Worm (Caenorhabditis elegans) whole organism, L4 larva: ENCODE data around the gene C16C8.10.

Source experiments
- F26F4.8 ChIP-seq: fragments of 200-800 bp; sonication (Bioruptor generic); conservative IDR thresholded peaks from 2 replicates; pipeline ENCODE4 v1.3.6; 2022; ENCODE audit warnings: missing genetic modification characterization, missing compliant biosample characterization
- F37D6.2 ChIP-seq: sonication (generic microtip); optimal IDR thresholded peaks from 2 replicates; lab custom pipeline; 2016; ENCODE audit warnings: mild to moderate bottlenecking, missing genetic modification characterization, missing compliant biosample characterization
- Y48G9A.11 ChIP-seq: fragments of 200-800 bp; sonication (Bioruptor generic); IDR thresholded peaks from 2 replicates; pipeline ENCODE4 v1.3.6; 2022; ENCODE audit warnings: missing genetic modification reagents, missing genetic modification characterization, missing compliant biosample characterization
- aly-2 ChIP-seq: sonication (generic microtip); optimal IDR thresholded peaks from 2 replicates; lab custom pipeline; 2018; ENCODE audit warnings: missing biosample characterization, missing genetic modification characterization
- ceh-28 ChIP-seq: fragments of 150-350 bp; optimal IDR thresholded peaks from 2 replicates; lab custom pipeline; 2014; ENCODE audit warnings: missing biosample characterization, missing genetic modification reagents, missing genetic modification characterization
- ceh-62 ChIP-seq: sonication (generic microtip); optimal IDR thresholded peaks from 2 replicates; lab custom pipeline; 2017; ENCODE audit warnings: missing biosample characterization, missing genetic modification characterization
- ctbp-1 ChIP-seq: fragments of 200-800 bp; sonication (Bioruptor generic); IDR thresholded peaks from 2 replicates; pipeline ENCODE4 v1.3.6; 2022; ENCODE audit warnings: missing genetic modification reagents, missing genetic modification characterization, missing compliant biosample characterization
- daf-19 ChIP-seq: fragments of 200-800 bp; sonication (Bioruptor generic); conservative IDR thresholded peaks from 2 replicates; pipeline ENCODE4 v1.3.6; 2022; ENCODE audit warnings: missing genetic modification characterization, missing compliant biosample characterization
- daf-8 ChIP-seq: fragments of 200-800 bp; sonication (Bioruptor generic); IDR thresholded peaks from 2 replicates; pipeline ENCODE4 v1.3.6; 2022; ENCODE audit warnings: missing genetic modification characterization, missing compliant biosample characterization
- dmd-6 ChIP-seq: fragments of 200-800 bp; sonication (Bioruptor generic); IDR thresholded peaks from 2 replicates; pipeline ENCODE4 v1.3.6; 2022; ENCODE audit warnings: missing genetic modification reagents, missing genetic modification characterization, missing compliant biosample characterization
- dmd-8 ChIP-seq: fragments of 200-800 bp; sonication (Bioruptor generic); IDR thresholded peaks from 2 replicates; pipeline ENCODE4 v1.3.6; 2022; ENCODE audit warnings: missing genetic modification characterization, missing compliant biosample characterization
- dpl-1 ChIP-seq: fragments of 150-350 bp; optimal IDR thresholded peaks from 2 replicates; lab custom pipeline; 2014; ENCODE audit warnings: missing biosample characterization, missing genetic modification reagents, missing genetic modification characterization
- duxl-1 ChIP-seq: sonication (generic microtip); optimal IDR thresholded peaks from 2 replicates; lab custom pipeline; 2016; ENCODE audit warnings: mild to moderate bottlenecking, missing genetic modification characterization, moderate library complexity, missing compliant biosample characterization; ENCODE audit not compliant: poor library complexity
- egl-27 ChIP-seq: sonication (generic microtip); optimal IDR thresholded peaks from 3 replicates; lab custom pipeline; 2017; ENCODE audit warnings: missing biosample characterization, missing genetic modification reagents, missing genetic modification characterization
- fkh-10 ChIP-seq: fragments of 150-350 bp; optimal IDR thresholded peaks from 2 replicates; lab custom pipeline; 2014; ENCODE audit warnings: missing biosample characterization, missing genetic modification reagents, missing genetic modification characterization
- hlh-11 ChIP-seq: fragments of 200-800 bp; sonication (Bioruptor generic); optimal IDR thresholded peaks from 2 replicates; lab custom pipeline; 2018; ENCODE audit warnings: mild to moderate bottlenecking, missing genetic modification characterization, missing compliant biosample characterization
- lin-29 ChIP-seq: fragments of 200-800 bp; sonication (Bioruptor generic); IDR thresholded peaks from 2 replicates; pipeline ENCODE4 v1.3.6; 2022; ENCODE audit warnings: missing genetic modification reagents, missing genetic modification characterization, missing compliant biosample characterization
- lir-3 ChIP-seq: sonication (generic microtip); optimal IDR thresholded peaks from 2 replicates; lab custom pipeline; 2016; ENCODE audit warnings: mild to moderate bottlenecking, missing genetic modification characterization, missing compliant biosample characterization
- mep-1 ChIP-seq: fragments of 150-350 bp; sonication (generic microtip); optimal IDR thresholded peaks from 3 replicates; lab custom pipeline; 2014; ENCODE audit warnings: missing biosample characterization, missing genetic modification characterization
- nhr-10 ChIP-seq: fragments of 150-350 bp; optimal IDR thresholded peaks from 2 replicates; lab custom pipeline; 2014; ENCODE audit warnings: missing biosample characterization, missing genetic modification characterization
- nhr-25 ChIP-seq: sonication (generic microtip); optimal IDR thresholded peaks from 2 replicates; lab custom pipeline; 2017; ENCODE audit warnings: missing genetic modification characterization, mild to moderate bottlenecking, missing compliant biosample characterization, antibody characterized with exemption, moderate library complexity, borderline replicate concordance; ENCODE audit not compliant: insufficient read depth
- nhr-28 ChIP-seq: fragments of 150-350 bp; optimal IDR thresholded peaks from 2 replicates; lab custom pipeline; 2014; ENCODE audit warnings: missing biosample characterization, missing genetic modification characterization
- nhr-48 ChIP-seq: sonication (generic microtip); optimal IDR thresholded peaks from 2 replicates; lab custom pipeline; 2016; ENCODE audit warnings: mild to moderate bottlenecking, missing genetic modification characterization, missing compliant biosample characterization
- pha-4 ChIP-seq, 2 experiments: fragments of 150-350 bp in 1 of 2; fragments of 200-800 bp in 1 of 2; sonication (Bioruptor generic) in 1 of 2; IDR thresholded peaks in 1 of 2; optimal IDR thresholded peaks in 1 of 2; 2 replicates each; pipeline versions ENCODE4 v1.3.6 to Lab custom; 2014 to 2022; ENCODE audit warnings: missing genetic modification characterization in 2 of 2, missing genetic modification reagents in 2 of 2, missing biosample characterization in 1 of 2, missing compliant biosample characterization in 1 of 2
- php-3 ChIP-seq: fragments of 200-800 bp; sonication (Bioruptor generic); IDR thresholded peaks from 2 replicates; pipeline ENCODE4 v1.3.6; 2022; ENCODE audit warnings: missing genetic modification reagents, missing genetic modification characterization, missing compliant biosample characterization
- saeg-2 ChIP-seq: fragments of 200-800 bp; sonication (Bioruptor generic); IDR thresholded peaks from 2 replicates; pipeline ENCODE4 v1.3.6; 2022; ENCODE audit warnings: missing genetic modification reagents, missing genetic modification characterization, missing compliant biosample characterization
- set-16 ChIP-seq: fragments of 200-800 bp; sonication (Bioruptor generic); IDR thresholded peaks from 2 replicates; pipeline ENCODE4 v1.3.6; 2022; ENCODE audit warnings: missing genetic modification reagents, missing genetic modification characterization, missing compliant biosample characterization
- snpc-1.2 ChIP-seq: fragments of 200-800 bp; sonication (Bioruptor generic); IDR thresholded peaks from 2 replicates; pipeline ENCODE4 v1.3.6; 2022; ENCODE audit warnings: missing genetic modification reagents, missing genetic modification characterization, missing compliant biosample characterization
- snpc-4 ChIP-seq: fragments of 150-350 bp; optimal IDR thresholded peaks from 2 replicates; lab custom pipeline; 2014; ENCODE audit warnings: missing biosample characterization, missing genetic modification characterization
- tag-97 ChIP-seq: fragments of 200-800 bp; sonication (Bioruptor generic); IDR thresholded peaks from 2 replicates; pipeline ENCODE4 v1.3.6; 2022; ENCODE audit warnings: missing genetic modification characterization, missing compliant biosample characterization
- unc-130 ChIP-seq: sonication (generic microtip); optimal IDR thresholded peaks from 2 replicates; lab custom pipeline; 2016; ENCODE audit warnings: missing genetic modification reagents, missing genetic modification characterization, missing compliant biosample characterization
- unc-62 ChIP-seq, 3 experiments: fragments of 150-350 bp in 1 of 3; sonication (generic microtip); optimal IDR thresholded peaks in 2 of 3; peaks in 1 of 3; 1 replicate in 1 of 3; 2 replicates in 2 of 3; lab custom pipeline; 2014 to 2017; ENCODE audit warnings: missing biosample characterization in 3 of 3, missing genetic modification characterization in 3 of 3, missing genetic modification reagents in 3 of 3, missing genotype in 1 of 3
- ztf-11 ChIP-seq: fragments of 150-350 bp; optimal IDR thresholded peaks from 2 replicates; lab custom pipeline; 2014; ENCODE audit warnings: missing biosample characterization, missing genetic modification characterization

C16C8.10 gene

ce11 chrII:3439244-3439698 lies 25.2 kb downstream of the C16C8.10 start (continued):
- TF ChIP-seq Y48G9A.11 (GFP tag; lab: Robert Waterston, UW) (peak; percentile 84), fkh-10 (GFP tag; lab: Kevin White, UChicago) (no peak), lin-29 (GFP tag; lab: Robert Waterston, UW) (no peak), tag-97 (GFP tag; lab: Robert Waterston, UW) (no peak), egl-27 (tag; lab: Kevin White, UChicago) (no peak), dpl-1 (GFP tag; lab: Kevin White, UChicago) (no peak), ztf-11 (no peak), unc-130 (GFP tag; lab: Kevin White, UChicago) (peak; percentile 60), dmd-8 (GFP tag; lab: Robert Waterston, UW) (peak; percentile 91)

ce11 chrII:3438280-3438679 lies 26.2 kb downstream of the C16C8.10 start:
- TF ChIP-seq hlh-11, result peak; percentile 2
- TF ChIP-seq pha-4 (GFP tag; IDR thresholded peaks at IDR 0.05; lab: Robert Waterston, UW), result no peak
- TF ChIP-seq pha-4 (tag; optimal IDR thresholded peaks at IDR 0.05; lab: Kevin White, UChicago), result no peak

DNA sequence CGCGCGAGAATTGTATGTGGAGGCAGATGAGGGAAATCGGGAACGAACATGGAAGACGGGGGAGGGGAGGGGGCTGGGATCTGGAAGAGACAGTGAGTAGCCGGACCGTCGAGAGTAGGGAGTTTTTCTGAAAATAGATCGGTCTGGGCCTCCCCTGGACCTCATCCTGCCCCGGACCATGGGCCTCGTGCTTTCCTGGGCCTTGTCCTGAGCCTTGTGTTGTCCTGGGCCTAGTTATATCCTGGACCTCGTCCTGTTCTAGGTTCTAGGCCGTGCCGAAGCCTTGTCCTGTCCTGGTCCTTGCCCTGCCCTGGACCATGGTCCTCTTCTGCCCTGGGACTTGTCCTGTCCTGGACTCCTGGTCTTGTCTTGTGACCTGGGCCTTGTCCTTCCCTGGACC lies 27.1 kb downstream of the C16C8.10 start:
- TF ChIP-seq set-16, result peak; percentile 77
- no peak for TF ChIP-seq hlh-11
- no peak for TF ChIP-seq aly-2

DNA sequence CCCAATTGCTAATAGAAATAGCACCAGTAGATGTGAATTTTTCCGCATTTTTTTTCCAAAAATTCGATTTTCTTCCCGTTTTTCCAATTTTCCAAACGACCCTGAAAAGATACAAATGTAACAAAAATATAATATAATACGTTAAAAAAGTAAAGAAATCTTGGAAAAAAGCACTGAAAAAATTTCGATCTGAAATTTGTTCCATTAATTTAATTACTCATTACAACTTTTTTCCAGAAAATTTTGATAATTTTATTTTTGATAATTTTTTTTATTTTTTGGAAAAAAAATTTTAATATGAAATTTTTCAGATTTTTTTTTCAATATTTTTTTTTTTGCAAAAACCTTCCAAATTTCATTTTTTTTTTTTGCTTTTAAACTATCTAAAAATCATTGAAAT lies 28.1 kb downstream of the C16C8.10 start, which contains the start of gene skpo-2:
skpo-2 (minus strand) TSS at position 101 of the 400 bp plus-strand sequence.
- no peak for TF ChIP-seq F37D6.2 (tag; lab: Kevin White, UChicago)
- no peak for TF ChIP-seq snpc-1.2 (GFP tag; lab: Robert Waterston, UW)
- no peak for TF ChIP-seq egl-27 (tag; lab: Kevin White, UChicago)
- no peak for TF ChIP-seq lir-3 (tag; lab: Kevin White, UChicago)
- no peak for TF ChIP-seq lin-29 (GFP tag; lab: Robert Waterston, UW)
- TF ChIP-seq ceh-62 (tag; lab: Kevin White, UChicago), result no peak
- no peak for TF ChIP-seq mep-1 (tag; lab: Kevin White, UChicago)
- no peak for TF ChIP-seq nhr-48 (tag; lab: Kevin White, UChicago)
- no peak for TF ChIP-seq saeg-2
- no peak for TF ChIP-seq nhr-10
- no peak for TF ChIP-seq ctbp-1
- no peak for TF ChIP-seq ceh-28
- no peak for TF ChIP-seq F26F4.8 (GFP tag; lab: Robert Waterston, UW)
- no peak for TF ChIP-seq duxl-1 (tag; lab: Kevin White, UChicago)
- TF ChIP-seq daf-19 (GFP tag; lab: Robert Waterston, UW), result no peak
- TF ChIP-seq php-3 (GFP tag; lab: Robert Waterston, UW), result no peak

ce11 chrII:3434893-3435503 lies 29.5 kb downstream of the C16C8.10 start:
- peak in 1 of 2 experiments; percentile 30 for TF ChIP-seq unc-62 (GFP tag; optimal IDR thresholded peaks at IDR 0.05 in 1 of 2; lab: Kevin White, UChicago)
- TF ChIP-seq unc-62 (tag; optimal IDR thresholded peaks at IDR 0.05; lab: Kevin White, UChicago), result no peak
- TF ChIP-seq nhr-25, result peak; percentile 16
- TF ChIP-seq nhr-28 (tag; lab: Kevin White, UChicago), result peak; percentile 34
- no peak for TF ChIP-seq nhr-48 (tag; lab: Kevin White, UChicago)
- no peak for TF ChIP-seq php-3 (GFP tag; lab: Robert Waterston, UW)
- peak; percentile 55 for TF ChIP-seq dmd-6
- no peak for TF ChIP-seq daf-8 (GFP tag; lab: Robert Waterston, UW)
- peak; percentile 16 for TF ChIP-seq snpc-4
- TF ChIP-seq, all 104 proteins: peak for 5
